Worm (Caenorhabditis elegans) whole organism, early embryonic: ENCODE results near the gene F25B3.2.

ENCODE experiments used
- B0310.2 ChIP-seq: sonication (generic microtip); optimal IDR thresholded peaks from 2 replicates; lab custom pipeline; 2016; ENCODE audit warnings: mild to moderate bottlenecking, missing genetic modification characterization, missing compliant biosample characterization
- F13C5.2 ChIP-seq: sonication (generic microtip); optimal IDR thresholded peaks from 2 replicates; lab custom pipeline; 2017; ENCODE audit warnings: mild to moderate bottlenecking, missing genetic modification characterization, inconsistent platforms, missing compliant biosample characterization
- aly-1 ChIP-seq: sonication (generic microtip); optimal IDR thresholded peaks from 2 replicates; lab custom pipeline; 2016; ENCODE audit warnings: missing genetic modification characterization, missing compliant biosample characterization
- ama-1 ChIP-seq: fragments of 150-350 bp; optimal IDR thresholded peaks from 2 replicates; lab custom pipeline; 2014
- ceh-13 ChIP-seq: fragments of 200-800 bp; sonication (Bioruptor generic); optimal IDR thresholded peaks from 2 replicates; lab custom pipeline; 2018; ENCODE audit warnings: mild to moderate bottlenecking, missing genetic modification characterization, missing compliant biosample characterization
- ceh-36 ChIP-seq: sonication (generic microtip); optimal IDR thresholded peaks from 2 replicates; lab custom pipeline; 2016; ENCODE audit warnings: missing genetic modification characterization, inconsistent platforms, missing compliant biosample characterization
- ets-7 ChIP-seq: sonication (generic microtip); optimal IDR thresholded peaks from 2 replicates; lab custom pipeline; 2016; ENCODE audit warnings: missing genotype, missing genetic modification characterization, missing compliant biosample characterization
- flt-1 ChIP-seq: fragments of 200-800 bp; sonication (Bioruptor generic); IDR thresholded peaks from 2 replicates; pipeline ENCODE4 v1.3.6; 2022; ENCODE audit warnings: missing genetic modification characterization, missing compliant biosample characterization
- hmbx-1 ChIP-seq: sonication (generic microtip); optimal IDR thresholded peaks from 2 replicates; lab custom pipeline; 2016; ENCODE audit warnings: mild to moderate bottlenecking, missing genetic modification characterization, missing compliant biosample characterization
- hmg-4 ChIP-seq: fragments of 200-800 bp; sonication (Bioruptor generic); optimal IDR thresholded peaks from 2 replicates; lab custom pipeline; 2018; ENCODE audit warnings: mild to moderate bottlenecking, missing genetic modification characterization, missing compliant biosample characterization
- hnd-1 ChIP-seq: sonication (generic microtip); optimal IDR thresholded peaks from 2 replicates; lab custom pipeline; 2016; ENCODE audit warnings: missing genetic modification characterization, missing compliant biosample characterization
- pes-1 ChIP-seq: fragments of 200-800 bp; sonication (Bioruptor generic); IDR thresholded peaks from 2 replicates; pipeline ENCODE4 v1.3.6; 2022; ENCODE audit warnings: missing genetic modification reagents, missing genetic modification characterization, missing compliant biosample characterization
- scrt-1 ChIP-seq: fragments of 200-800 bp; sonication (Bioruptor generic); IDR thresholded peaks from 2 replicates; pipeline ENCODE4 v1.3.6; 2022; ENCODE audit warnings: missing genetic modification characterization, missing compliant biosample characterization
- sea-1 ChIP-seq: fragments of 200-800 bp; sonication (Bioruptor generic); conservative IDR thresholded peaks from 2 replicates; pipeline ENCODE4 v1.3.6; 2022; ENCODE audit warnings: missing genetic modification characterization, missing compliant biosample characterization
- tbx-11 ChIP-seq: fragments of 200-800 bp; sonication (Bioruptor generic); IDR thresholded peaks from 2 replicates; pipeline ENCODE4 v1.3.6; 2022; ENCODE audit warnings: missing genetic modification characterization, missing compliant biosample characterization
- tbx-37 ChIP-seq: fragments of 200-800 bp; sonication (Bioruptor generic); conservative IDR thresholded peaks from 2 replicates; pipeline ENCODE4 v1.3.6; 2022; ENCODE audit warnings: missing genetic modification reagents, missing genetic modification characterization, missing compliant biosample characterization
- tra-4 ChIP-seq: sonication (generic microtip); optimal IDR thresholded peaks from 2 replicates; lab custom pipeline; 2017; ENCODE audit warnings: missing genetic modification characterization, missing compliant biosample characterization

F25B3.2 gene

ce11 chrV:9618919-9619318 is 41.8 kb downstream of the F25B3.2 start, which contains the start of gene idpc-7:
idpc-7 (minus strand) TSS chrV:9619019.
- TF ChIP-seq aly-1 (tag; lab: Kevin White, UChicago): no peak
- TF ChIP-seq pes-1 (GFP tag; lab: Robert Waterston, UW): no peak
- TF ChIP-seq scrt-1 (GFP tag; lab: Robert Waterston, UW): no peak
- TF ChIP-seq ceh-13 (GFP tag; lab: Kevin White, UChicago): no peak
- TF ChIP-seq ceh-36 (tag; lab: Kevin White, UChicago): no peak
- no peak for TF ChIP-seq F13C5.2 (tag; lab: Kevin White, UChicago)
- TF ChIP-seq hmg-4 (GFP tag; lab: Kevin White, UChicago): no peak
- no peak for TF ChIP-seq B0310.2 (tag; lab: Kevin White, UChicago)
- TF ChIP-seq hnd-1 (tag; lab: Kevin White, UChicago): no peak
- TF ChIP-seq ama-1 (lab: Kevin White, UChicago): no peak
- no peak for TF ChIP-seq ets-7 (tag; lab: Kevin White, UChicago)
- no peak for TF ChIP-seq tbx-37
- no peak for TF ChIP-seq tbx-11 (GFP tag; lab: Robert Waterston, UW)
- TF ChIP-seq sea-1 (GFP tag; lab: Robert Waterston, UW): no peak
- no peak for TF ChIP-seq tra-4 (tag; lab: Kevin White, UChicago)
- TF ChIP-seq hmbx-1 (tag; lab: Kevin White, UChicago): no peak
- no peak for TF ChIP-seq flt-1 (GFP tag; lab: Robert Waterston, UW)

ce11 chrV:9619850-9620249 is 42.8 kb downstream of the F25B3.2 start, which contains the start of gene idpc-6:
idpc-6 (plus strand) TSS chrV:9620150.
- TF ChIP-seq scrt-1 (GFP tag; lab: Robert Waterston, UW) (no peak), B0310.2 (tag; lab: Kevin White, UChicago) (no peak), hnd-1 (tag; lab: Kevin White, UChicago) (no peak), tra-4 (tag; lab: Kevin White, UChicago) (no peak), ceh-36 (tag; lab: Kevin White, UChicago) (no peak), tbx-11 (GFP tag; lab: Robert Waterston, UW) (no peak), ets-7 (tag; lab: Kevin White, UChicago) (no peak), flt-1 (GFP tag; lab: Robert Waterston, UW) (no peak), hmg-4 (GFP tag; lab: Kevin White, UChicago) (no peak), pes-1 (GFP tag; lab: Robert Waterston, UW) (no peak), hmbx-1 (tag; lab: Kevin White, UChicago) (no peak)

- TF ChIP-seq flt-1 (GFP tag; lab: Robert Waterston, UW) (no peak), hnd-1 (tag; lab: Kevin White, UChicago) (no peak), ceh-13 (GFP tag; lab: Kevin White, UChicago) (no peak), hmg-4 (GFP tag; lab: Kevin White, UChicago) (no peak), scrt-1 (GFP tag; lab: Robert Waterston, UW) (no peak), pes-1 (GFP tag; lab: Robert Waterston, UW) (no peak)
These were observed 43.3 kb downstream of the F25B3.2 start for ce11 chrV:9620417-9620816.

ce11 chrV:9621437-9621836 is 44.3 kb downstream of the F25B3.2 start:
- no peak for TF ChIP-seq ceh-13 (GFP tag; lab: Kevin White, UChicago)
- no peak for TF ChIP-seq tbx-37
- no peak for TF ChIP-seq F13C5.2 (tag; lab: Kevin White, UChicago)
- no peak for TF ChIP-seq hmbx-1 (tag; lab: Kevin White, UChicago)
- no peak for TF ChIP-seq ceh-36 (tag; lab: Kevin White, UChicago)
- TF ChIP-seq sea-1 (GFP tag; lab: Robert Waterston, UW): no peak
- TF ChIP-seq B0310.2 (tag; lab: Kevin White, UChicago): no peak
- no peak for TF ChIP-seq tbx-11 (GFP tag; lab: Robert Waterston, UW)
- no peak for TF ChIP-seq tra-4 (tag; lab: Kevin White, UChicago)

- TF ChIP-seq tra-4 (tag; lab: Kevin White, UChicago) (no peak), hnd-1 (tag; lab: Kevin White, UChicago) (no peak), hmg-4 (GFP tag; lab: Kevin White, UChicago) (no peak), flt-1 (GFP tag; lab: Robert Waterston, UW) (no peak), B0310.2 (tag; lab: Kevin White, UChicago) (no peak), F13C5.2 (tag; lab: Kevin White, UChicago) (no peak), tbx-37 (no peak), hmbx-1 (tag; lab: Kevin White, UChicago) (no peak), sea-1 (GFP tag; lab: Robert Waterston, UW) (no peak), tbx-11 (GFP tag; lab: Robert Waterston, UW) (no peak)
These were observed 45.7 kb downstream of the F25B3.2 start, which contains the start of gene idpc-5 for ce11 chrV:9622834-9623233. idpc-5 (minus strand) TSS chrV:9622934.

- no peak for TF ChIP-seq tra-4 (tag; lab: Kevin White, UChicago)
These were observed 48.0 kb downstream of the F25B3.2 start, which contains the start of gene idpc-4 for ce11 chrV:9625122-9625521. idpc-4 (plus strand) TSS chrV:9625422.

- TF ChIP-seq tbx-37 (no peak), B0310.2 (tag; lab: Kevin White, UChicago) (no peak), F13C5.2 (tag; lab: Kevin White, UChicago) (no peak)
These were observed 48.7 kb downstream of the F25B3.2 start, which contains the start of gene T06E4.7 for ce11 chrV:9625604-9626446. T06E4.7 (plus strand) TSS chrV:9626396.
